Fruit fly (Drosophila melanogaster): Measurements from ENCODE around the gene Acsx3.

DNA sequence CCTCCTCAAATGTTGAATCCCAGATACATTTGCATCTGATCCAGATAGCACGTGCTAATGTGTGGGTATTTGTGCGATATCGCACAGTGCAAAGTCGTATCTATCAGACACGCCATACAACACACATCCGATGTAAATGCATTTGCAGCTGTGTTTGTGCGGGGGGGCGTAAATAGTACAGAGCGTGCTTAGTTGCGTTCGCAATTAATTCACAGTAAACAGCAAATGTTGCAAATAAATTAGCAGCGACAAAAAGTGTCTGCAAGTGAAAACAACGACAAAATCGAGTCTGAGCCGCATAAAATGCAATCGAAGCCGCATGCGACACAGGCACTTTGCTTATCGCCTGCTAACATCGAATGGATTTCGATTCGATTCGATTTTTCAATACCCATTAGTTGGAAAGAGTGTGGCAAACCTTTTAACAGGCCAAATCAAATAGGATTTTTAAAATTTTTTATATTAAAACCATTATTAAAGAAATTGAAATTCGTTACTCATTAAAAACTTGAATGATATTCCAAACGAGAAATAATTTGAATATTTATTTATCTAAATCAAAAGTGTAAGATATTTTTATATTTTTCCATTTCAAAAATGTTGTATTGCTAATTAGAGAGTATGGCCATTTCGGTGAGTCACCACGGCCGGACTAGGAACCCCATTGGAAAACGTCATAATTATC is 26.8 kb downstream of the Acsx3 start:
- TF ChIP-seq EcR (GFP tag; optimal IDR thresholded peaks at IDR 0.05) (no peak), CG8478 (optimal IDR thresholded peaks at IDR 0.05) (no peak), pan (optimal IDR thresholded peaks at IDR 0.05) (no peak), Dll (optimal IDR thresholded peaks at IDR 0.05) (no peak), psq (optimal IDR thresholded peaks at IDR 0.05) (no peak)
